Worm (Caenorhabditis elegans) whole organism, L4 larva: ENCODE measurements around the gene F53B3.5.

ENCODE experiments used
- Y105C5A.15 ChIP-seq: fragments of 200-800 bp; sonication (Bioruptor generic); IDR thresholded peaks from 2 replicates; pipeline ENCODE4 v1.3.6; 2022; ENCODE audit warnings: missing genetic modification characterization, missing compliant biosample characterization
- Y48G9A.11 ChIP-seq: fragments of 200-800 bp; sonication (Bioruptor generic); IDR thresholded peaks from 2 replicates; pipeline ENCODE4 v1.3.6; 2022; ENCODE audit warnings: missing genetic modification reagents, missing genetic modification characterization, missing compliant biosample characterization
- ZK337.2 ChIP-seq: fragments of 200-800 bp; sonication (Bioruptor generic); IDR thresholded peaks from 2 replicates; pipeline ENCODE4 v1.3.6; 2022; ENCODE audit warnings: missing genetic modification reagents, missing genetic modification characterization, missing compliant biosample characterization
- ZK546.5 ChIP-seq, 2 experiments: sonication (generic microtip); optimal IDR thresholded peaks; 2 replicates each; lab custom pipeline; 2017; ENCODE audit warnings: missing biosample characterization in 2 of 2, missing genetic modification characterization in 2 of 2
- aha-1 ChIP-seq: fragments of 150-350 bp; peaks from one replicate; lab custom pipeline; 2014; ENCODE audit warnings: missing biosample characterization, missing genetic modification characterization
- arid-1 ChIP-seq: fragments of 200-800 bp; sonication (Bioruptor generic); conservative IDR thresholded peaks from 2 replicates; pipeline ENCODE4 v1.3.6; 2022; ENCODE audit warnings: missing genetic modification reagents, missing genetic modification characterization, missing compliant biosample characterization
- ceh-28 ChIP-seq: fragments of 150-350 bp; optimal IDR thresholded peaks from 2 replicates; lab custom pipeline; 2014; ENCODE audit warnings: missing biosample characterization, missing genetic modification reagents, missing genetic modification characterization
- ceh-62 ChIP-seq: sonication (generic microtip); optimal IDR thresholded peaks from 2 replicates; lab custom pipeline; 2017; ENCODE audit warnings: missing biosample characterization, missing genetic modification characterization
- cey-2 ChIP-seq: sonication (generic microtip); optimal IDR thresholded peaks from 3 replicates; lab custom pipeline; 2017; ENCODE audit warnings: missing genetic modification characterization, mild to moderate bottlenecking, missing compliant biosample characterization, antibody characterized with exemption, borderline replicate concordance; ENCODE audit not compliant: insufficient read depth
- ctbp-1 ChIP-seq: fragments of 200-800 bp; sonication (Bioruptor generic); IDR thresholded peaks from 2 replicates; pipeline ENCODE4 v1.3.6; 2022; ENCODE audit warnings: missing genetic modification reagents, missing genetic modification characterization, missing compliant biosample characterization
- daf-12 ChIP-seq: fragments of 150-350 bp; optimal IDR thresholded peaks from 2 replicates; lab custom pipeline; 2014; ENCODE audit warnings: missing biosample characterization, missing genetic modification reagents, missing genetic modification characterization
- daf-16 ChIP-seq, 3 experiments: sonication (generic microtip); optimal IDR thresholded peaks; 2 replicates each; lab custom pipeline; 2016 to 2017; ENCODE audit warnings: missing genetic modification characterization in 3 of 3, missing genetic modification reagents in 3 of 3, mild to moderate bottlenecking in 2 of 3, missing compliant biosample characterization in 2 of 3, missing biosample characterization in 1 of 3, moderate library complexity in 1 of 3
- daf-8 ChIP-seq: fragments of 200-800 bp; sonication (Bioruptor generic); IDR thresholded peaks from 2 replicates; pipeline ENCODE4 v1.3.6; 2022; ENCODE audit warnings: missing genetic modification characterization, missing compliant biosample characterization
- dmd-6 ChIP-seq: fragments of 200-800 bp; sonication (Bioruptor generic); IDR thresholded peaks from 2 replicates; pipeline ENCODE4 v1.3.6; 2022; ENCODE audit warnings: missing genetic modification reagents, missing genetic modification characterization, missing compliant biosample characterization
- dmd-8 ChIP-seq: fragments of 200-800 bp; sonication (Bioruptor generic); IDR thresholded peaks from 2 replicates; pipeline ENCODE4 v1.3.6; 2022; ENCODE audit warnings: missing genetic modification characterization, missing compliant biosample characterization
- egl-27 ChIP-seq: sonication (generic microtip); optimal IDR thresholded peaks from 3 replicates; lab custom pipeline; 2017; ENCODE audit warnings: missing biosample characterization, missing genetic modification reagents, missing genetic modification characterization
- fkh-10 ChIP-seq: fragments of 150-350 bp; optimal IDR thresholded peaks from 2 replicates; lab custom pipeline; 2014; ENCODE audit warnings: missing biosample characterization, missing genetic modification reagents, missing genetic modification characterization
- gei-8 ChIP-seq: fragments of 200-800 bp; sonication (Bioruptor generic); optimal IDR thresholded peaks from 2 replicates; lab custom pipeline; 2018; ENCODE audit warnings: mild to moderate bottlenecking, missing genetic modification characterization, missing compliant biosample characterization
- hlh-30 ChIP-seq: sonication (generic microtip); optimal IDR thresholded peaks from 2 replicates; lab custom pipeline; 2017; ENCODE audit warnings: antibody characterized with exemption, mild to moderate bottlenecking, missing genetic modification characterization, missing compliant biosample characterization; ENCODE audit not compliant: insufficient read depth
- jun-1 ChIP-seq: fragments of 150-350 bp; optimal IDR thresholded peaks from 2 replicates; lab custom pipeline; 2014; ENCODE audit warnings: missing biosample characterization, missing genetic modification reagents, missing genetic modification characterization
- lim-7 ChIP-seq: fragments of 200-800 bp; sonication (Bioruptor generic); IDR thresholded peaks from 2 replicates; pipeline ENCODE4 v1.3.6; 2022; ENCODE audit warnings: missing genetic modification characterization, missing compliant biosample characterization
- lin-13 ChIP-seq: fragments of 150-350 bp; optimal IDR thresholded peaks from 2 replicates; lab custom pipeline; 2014; ENCODE audit warnings: missing biosample characterization, missing genetic modification reagents, missing genetic modification characterization
- lin-38 ChIP-seq: fragments of 200-800 bp; sonication (Bioruptor generic); IDR thresholded peaks from 2 replicates; pipeline ENCODE4 v1.3.6; 2022; ENCODE audit warnings: missing genetic modification reagents, missing genetic modification characterization, missing compliant biosample characterization
- lin-39 ChIP-seq: fragments of 150-350 bp; optimal IDR thresholded peaks from 2 replicates; lab custom pipeline; 2014; ENCODE audit warnings: missing biosample characterization, missing genetic modification reagents, missing genetic modification characterization
- lsy-2 ChIP-seq, 2 experiments: fragments of 150-350 bp in 1 of 2; sonication (generic microtip) in 1 of 2; optimal IDR thresholded peaks; 2 replicates each; lab custom pipeline; 2014 to 2017; ENCODE audit warnings: missing biosample characterization in 2 of 2, missing genetic modification characterization in 2 of 2
- madf-9 ChIP-seq: fragments of 200-800 bp; sonication (Bioruptor generic); conservative IDR thresholded peaks from 2 replicates; pipeline ENCODE4 v1.3.6; 2022; ENCODE audit warnings: missing genetic modification reagents, missing genetic modification characterization, missing compliant biosample characterization
- mdl-1 ChIP-seq, 2 experiments: fragments of 150-350 bp in 1 of 2; sonication (generic microtip) in 1 of 2; optimal IDR thresholded peaks; 2 replicates each; lab custom pipeline; 2014 to 2017; ENCODE audit warnings: missing biosample characterization in 2 of 2, missing genetic modification characterization in 2 of 2
- mdt-29 ChIP-seq: fragments of 200-800 bp; sonication (Bioruptor generic); IDR thresholded peaks from 2 replicates; pipeline ENCODE4 v1.3.6; 2022; ENCODE audit warnings: missing genetic modification reagents, missing genetic modification characterization, missing compliant biosample characterization
- mep-1 ChIP-seq: fragments of 150-350 bp; sonication (generic microtip); optimal IDR thresholded peaks from 3 replicates; lab custom pipeline; 2014; ENCODE audit warnings: missing biosample characterization, missing genetic modification characterization
- mxl-3 ChIP-seq: fragments of 200-800 bp; sonication (Bioruptor generic); optimal IDR thresholded peaks from 2 replicates; lab custom pipeline; 2018; ENCODE audit warnings: mild to moderate bottlenecking, missing genetic modification characterization, missing compliant biosample characterization
- nhr-10 ChIP-seq: fragments of 150-350 bp; optimal IDR thresholded peaks from 2 replicates; lab custom pipeline; 2014; ENCODE audit warnings: missing biosample characterization, missing genetic modification characterization
- nhr-11 ChIP-seq: fragments of 150-350 bp; optimal IDR thresholded peaks from 2 replicates; lab custom pipeline; 2014; ENCODE audit warnings: missing biosample characterization, missing genetic modification characterization
- nhr-111 ChIP-seq: fragments of 200-800 bp; sonication (Bioruptor generic); optimal IDR thresholded peaks from 2 replicates; lab custom pipeline; 2018; ENCODE audit warnings: mild to moderate bottlenecking, missing genetic modification characterization, missing compliant biosample characterization
- nhr-237 ChIP-seq: sonication (generic microtip); optimal IDR thresholded peaks from 2 replicates; lab custom pipeline; 2017; ENCODE audit warnings: missing biosample characterization, missing genetic modification characterization
- nhr-42 ChIP-seq: fragments of 200-800 bp; sonication (Bioruptor generic); IDR thresholded peaks from 2 replicates; pipeline ENCODE4 v1.3.6; 2022; ENCODE audit warnings: missing genetic modification characterization, missing compliant biosample characterization
- nhr-76 ChIP-seq: fragments of 150-350 bp; optimal IDR thresholded peaks from 2 replicates; lab custom pipeline; 2014; ENCODE audit warnings: missing biosample characterization, missing genetic modification characterization
- nhr-77 ChIP-seq: fragments of 150-350 bp; optimal IDR thresholded peaks from 2 replicates; lab custom pipeline; 2014; ENCODE audit warnings: missing biosample characterization, missing genetic modification characterization
- sdz-12 ChIP-seq: fragments of 200-800 bp; sonication (Bioruptor generic); optimal IDR thresholded peaks from 2 replicates; lab custom pipeline; 2018; ENCODE audit warnings: mild to moderate bottlenecking, missing genetic modification characterization, missing compliant biosample characterization
- set-16 ChIP-seq: fragments of 200-800 bp; sonication (Bioruptor generic); IDR thresholded peaks from 2 replicates; pipeline ENCODE4 v1.3.6; 2022; ENCODE audit warnings: missing genetic modification reagents, missing genetic modification characterization, missing compliant biosample characterization
- snpc-4 ChIP-seq: fragments of 150-350 bp; optimal IDR thresholded peaks from 2 replicates; lab custom pipeline; 2014; ENCODE audit warnings: missing biosample characterization, missing genetic modification characterization
- tag-97 ChIP-seq: fragments of 200-800 bp; sonication (Bioruptor generic); IDR thresholded peaks from 2 replicates; pipeline ENCODE4 v1.3.6; 2022; ENCODE audit warnings: missing genetic modification characterization, missing compliant biosample characterization
- unc-130 ChIP-seq: sonication (generic microtip); optimal IDR thresholded peaks from 2 replicates; lab custom pipeline; 2016; ENCODE audit warnings: missing genetic modification reagents, missing genetic modification characterization, missing compliant biosample characterization
- unc-62 ChIP-seq, 3 experiments: fragments of 150-350 bp in 1 of 3; sonication (generic microtip); optimal IDR thresholded peaks in 2 of 3; peaks in 1 of 3; 1 replicate in 1 of 3; 2 replicates in 2 of 3; lab custom pipeline; 2014 to 2017; ENCODE audit warnings: missing biosample characterization in 3 of 3, missing genetic modification characterization in 3 of 3, missing genetic modification reagents in 3 of 3, missing genotype in 1 of 3
- vab-7 ChIP-seq: fragments of 200-800 bp; sonication (Bioruptor generic); IDR thresholded peaks from 2 replicates; pipeline ENCODE4 v1.3.6; 2022; ENCODE audit warnings: missing genetic modification reagents, missing genetic modification characterization, missing compliant biosample characterization
- zfp-2 ChIP-seq: sonication (generic microtip); optimal IDR thresholded peaks from 2 replicates; lab custom pipeline; 2016; ENCODE audit warnings: mild to moderate bottlenecking, missing genetic modification characterization, missing compliant biosample characterization
- zfp-3 ChIP-seq: fragments of 200-800 bp; sonication (Bioruptor generic); conservative IDR thresholded peaks from 2 replicates; pipeline ENCODE4 v1.3.6; 2022; ENCODE audit warnings: missing genetic modification reagents, missing genetic modification characterization, missing compliant biosample characterization
- ztf-11 ChIP-seq: fragments of 150-350 bp; optimal IDR thresholded peaks from 2 replicates; lab custom pipeline; 2014; ENCODE audit warnings: missing biosample characterization, missing genetic modification characterization
- ztf-7 ChIP-seq: fragments of 150-350 bp; optimal IDR thresholded peaks from 2 replicates; lab custom pipeline; 2014; ENCODE audit warnings: missing biosample characterization, missing genetic modification characterization

The F53B3.5 gene

ce11 chrX:2852388-2852908, 26.9 kb downstream of the F53B3.5 start, which contains the start of gene kin-29 (continued):
- TF ChIP-seq daf-8 (GFP tag; lab: Robert Waterston, UW) (no peak), ZK546.5 (tag; optimal IDR thresholded peaks at IDR 0.05; lab: Kevin White, UChicago) (no peak), snpc-4 (tag; lab: Kevin White, UChicago) (no peak), nhr-77 (tag; lab: Kevin White, UChicago) (peak; percentile 67), hlh-30 (peak; percentile 76), nhr-10 (tag; lab: Kevin White, UChicago) (peak; percentile 82), nhr-76 (peak; percentile 34), ceh-28 (peak; percentile 62), aha-1 (peak; percentile 99), zfp-2 (tag; lab: Kevin White, UChicago) (no peak), lin-38 (GFP tag; lab: Robert Waterston, UW) (no peak; the same call in 1 of the 2 replicates), nhr-42 (no peak), dmd-6 (peak; percentile 74), cey-2 (no peak), lsy-2 (tag; optimal IDR thresholded peaks at IDR 0.05; lab: Kevin White, UChicago) (peak; percentile 53 to 59), sdz-12 (no peak), ceh-62 (tag; lab: Kevin White, UChicago) (no peak), ztf-7 (tag; lab: Kevin White, UChicago) (peak; percentile 31), unc-62 (GFP tag; optimal IDR thresholded peaks at IDR 0.05 in 1 of 2; lab: Kevin White, UChicago) (peak in 1 of 2 experiments; percentile 99), unc-62 (tag; optimal IDR thresholded peaks at IDR 0.05; lab: Kevin White, UChicago) (no peak), lim-7 (GFP tag; lab: Robert Waterston, UW) (no peak), Y48G9A.11 (GFP tag; lab: Robert Waterston, UW) (no peak), lin-13 (GFP tag; lab: Kevin White, UChicago) (peak; percentile 56), dmd-8 (GFP tag; lab: Robert Waterston, UW) (no peak), madf-9 (GFP tag; lab: Robert Waterston, UW) (peak; percentile 90), mep-1 (tag; lab: Kevin White, UChicago) (peak; percentile 92)

DNA sequence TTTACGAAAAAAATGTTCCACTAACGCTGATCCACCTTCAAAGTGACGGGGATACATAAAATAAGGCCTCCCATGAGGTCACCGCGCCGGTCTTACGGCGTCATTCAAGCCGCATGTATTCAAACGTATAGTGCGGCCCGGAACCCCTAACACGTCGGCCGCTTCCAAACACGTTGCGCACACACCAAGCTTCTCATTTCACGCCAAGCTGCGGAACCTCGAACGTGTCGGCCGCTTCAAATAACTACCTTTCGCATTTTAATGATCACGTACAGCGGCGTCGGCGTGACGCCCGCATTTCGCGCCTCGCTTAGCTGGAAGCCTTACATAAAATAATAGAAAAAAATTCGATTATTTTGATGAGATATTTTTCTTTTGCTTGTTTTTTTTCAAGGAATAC, 35.9 kb downstream of the F53B3.5 start:
- TF ChIP-seq egl-27 (tag; lab: Kevin White, UChicago) (no peak), ctbp-1 (no peak), sdz-12 (no peak), set-16 (GFP tag; lab: Robert Waterston, UW) (no peak), unc-62 (GFP tag; optimal IDR thresholded peaks at IDR 0.05 in 1 of 2; lab: Kevin White, UChicago) (no peak), unc-62 (tag; optimal IDR thresholded peaks at IDR 0.05; lab: Kevin White, UChicago) (no peak), lin-38 (GFP tag; lab: Robert Waterston, UW) (no peak), hlh-30 (no peak), nhr-111 (GFP tag; lab: Kevin White, UChicago) (no peak), lsy-2 (tag; optimal IDR thresholded peaks at IDR 0.05; lab: Kevin White, UChicago) (no peak), nhr-11 (tag; lab: Kevin White, UChicago) (no peak), aha-1 (no peak), mxl-3 (GFP tag; lab: Kevin White, UChicago) (no peak), mdt-29 (no peak), nhr-237 (tag; lab: Kevin White, UChicago) (no peak), nhr-42 (no peak), nhr-77 (tag; lab: Kevin White, UChicago) (no peak), ZK337.2 (GFP tag; lab: Robert Waterston, UW) (no peak), fkh-10 (GFP tag; lab: Kevin White, UChicago) (no peak), mdl-1 (tag; optimal IDR thresholded peaks at IDR 0.05; lab: Kevin White, UChicago) (no peak), unc-130 (GFP tag; lab: Kevin White, UChicago) (no peak), vab-7 (no peak), daf-12 (tag; lab: Kevin White, UChicago) (no peak), arid-1 (GFP tag; lab: Robert Waterston, UW) (no peak), gei-8 (GFP tag; lab: Kevin White, UChicago) (no peak), tag-97 (GFP tag; lab: Robert Waterston, UW) (no peak), daf-8 (GFP tag; lab: Robert Waterston, UW) (no peak), zfp-3 (GFP tag; lab: Robert Waterston, UW) (no peak), ztf-11 (no peak), Y105C5A.15 (GFP tag; lab: Robert Waterston, UW) (no peak), daf-16 (GFP tag; optimal IDR thresholded peaks at IDR 0.05; lab: Kevin White, UChicago) (no peak), daf-16 (tag; optimal IDR thresholded peaks at IDR 0.05; lab: Kevin White, UChicago) (no peak), jun-1 (tag; lab: Kevin White, UChicago) (no peak), nhr-10 (tag; lab: Kevin White, UChicago) (no peak), ceh-28 (no peak), lin-39 (no peak)
